Fruit fly (Drosophila melanogaster): ENCODE results near the gene side-VII.

DNA sequence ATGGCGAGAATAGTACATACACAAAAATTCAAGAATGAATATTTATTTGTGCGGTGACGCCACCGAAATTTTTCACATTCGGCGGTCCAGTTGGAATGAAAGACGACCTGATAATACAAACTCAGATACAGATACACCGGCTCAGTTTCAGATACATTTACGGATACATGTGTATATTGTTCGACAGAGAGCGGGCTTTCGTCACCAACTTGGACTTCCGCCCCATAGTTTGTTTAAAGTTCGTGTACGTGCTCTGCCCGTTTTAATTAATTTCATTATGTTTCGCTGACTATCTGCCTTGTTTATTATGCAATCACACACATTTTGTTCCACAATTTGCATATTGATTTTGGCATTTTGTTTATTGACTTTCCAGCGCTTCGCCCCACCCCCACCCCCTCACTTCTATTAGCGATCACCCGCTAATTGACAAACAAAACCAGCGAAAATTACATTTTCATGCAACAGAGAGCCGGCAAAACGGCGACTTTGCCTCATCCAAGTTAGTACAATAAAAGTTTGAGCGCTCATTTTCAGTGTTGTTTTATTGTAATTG, 38.6 kb downstream of the side-VII start:
- TF ChIP-seq esn (GFP tag; optimal IDR thresholded peaks at IDR 0.05) (no peak), Ets21C (GFP tag; optimal IDR thresholded peaks at IDR 0.05) (no peak)
